Fruit fly (Drosophila melanogaster) whole organism, embryonic: Measurements from ENCODE around the gene CG4338.

Source experiments
- Antp ChIP-seq: fragments of 200-800 bp; sonication (Bioruptor generic); optimal IDR thresholded peaks from 3 replicates; lab custom pipeline; 2016; ENCODE audit warnings: missing biosample characterization, missing genetic modification characterization
- BtbVII ChIP-seq: fragments of 200-800 bp; sonication (Bioruptor generic); optimal IDR thresholded peaks from 3 replicates; lab custom pipeline; 2017; ENCODE audit warnings: missing biosample characterization, mild to moderate bottlenecking, missing genetic modification characterization
- Bteb2 ChIP-seq: fragments of 200-800 bp; sonication (Bioruptor generic); optimal IDR thresholded peaks from 2 replicates; lab custom pipeline; 2016; ENCODE audit warnings: missing biosample characterization, missing genetic modification characterization
- CG10209 ChIP-seq: fragments of 200-800 bp; sonication (Bioruptor generic); optimal IDR thresholded peaks from 3 replicates; lab custom pipeline; 2017; ENCODE audit warnings: missing biosample characterization, mild to moderate bottlenecking, missing genetic modification characterization, missing genetic modification reagents
- CG12769 ChIP-seq: fragments of 200-800 bp; sonication (Bioruptor generic); optimal IDR thresholded peaks from 2 replicates; lab custom pipeline; 2019; ENCODE audit warnings: missing biosample characterization, mild to moderate bottlenecking, missing genetic modification characterization, moderate library complexity
- CG14050 ChIP-seq: fragments of 200-800 bp; sonication (Bioruptor generic); IDR thresholded peaks from 3 replicates; pipeline ENCODE4 v1.3.6; 2022; ENCODE audit warnings: missing biosample characterization, missing genetic modification characterization
- CG15011 ChIP-seq: fragments of 200-800 bp; sonication (Bioruptor generic); optimal IDR thresholded peaks from 3 replicates; lab custom pipeline; 2018; ENCODE audit warnings: missing biosample characterization, mild to moderate bottlenecking, missing genetic modification characterization
- CG15269 ChIP-seq: fragments of 200-800 bp; sonication (Bioruptor generic); optimal IDR thresholded peaks from 2 replicates; lab custom pipeline; 2018; ENCODE audit warnings: missing biosample characterization, mild to moderate bottlenecking, missing genetic modification characterization, moderate library complexity
- CG15514 ChIP-seq: fragments of 200-800 bp; sonication (Bioruptor generic); optimal IDR thresholded peaks from 3 replicates; lab custom pipeline; 2017; ENCODE audit warnings: missing biosample characterization, missing genetic modification characterization, mild to moderate bottlenecking, moderate library complexity, missing genetic modification reagents
- CG1603 ChIP-seq: fragments of 200-800 bp; sonication (Bioruptor generic); optimal IDR thresholded peaks from 2 replicates; lab custom pipeline; 2019; ENCODE audit warnings: missing biosample characterization, mild to moderate bottlenecking, missing genetic modification characterization, moderate library complexity
- CG17361 ChIP-seq: fragments of 200-800 bp; sonication (Bioruptor generic); IDR thresholded peaks from 3 replicates; pipeline ENCODE4 v1.3.6; 2022; ENCODE audit warnings: missing biosample characterization, missing genetic modification characterization
- CG17829 ChIP-seq: fragments of 200-800 bp; optimal IDR thresholded peaks from 2 replicates; lab custom pipeline; 2019; ENCODE audit warnings: missing biosample characterization, mild to moderate bottlenecking, missing genetic modification characterization, moderate library complexity
- CG18011 ChIP-seq: fragments of 200-800 bp; sonication (Bioruptor generic); optimal IDR thresholded peaks from 2 replicates; lab custom pipeline; 2017; ENCODE audit warnings: missing biosample characterization, missing genetic modification characterization, mild to moderate bottlenecking, moderate library complexity, missing genotype
- CG2199 ChIP-seq: fragments of 200-800 bp; sonication (Bioruptor generic); IDR thresholded peaks from 3 replicates; pipeline ENCODE4 v1.3.6; 2022; ENCODE audit warnings: missing biosample characterization, missing genetic modification characterization
- CG3065 ChIP-seq: fragments of 200-800 bp; sonication (Bioruptor generic); optimal IDR thresholded peaks from 2 replicates; lab custom pipeline; 2016; ENCODE audit warnings: missing biosample characterization, missing genetic modification characterization
- CG31365 ChIP-seq: fragments of 200-800 bp; sonication (Bioruptor generic); optimal IDR thresholded peaks from 2 replicates; lab custom pipeline; 2018; ENCODE audit warnings: missing biosample characterization, mild to moderate bottlenecking, missing genetic modification characterization
- CG4730 ChIP-seq: fragments of 200-800 bp; sonication (Bioruptor generic); IDR thresholded peaks from 2 replicates; pipeline ENCODE4 v1.3.6; 2022; ENCODE audit warnings: missing biosample characterization, missing genetic modification characterization
- CG6765 ChIP-seq: fragments of 200-800 bp; sonication (Bioruptor generic); optimal IDR thresholded peaks from 3 replicates; lab custom pipeline; 2017; ENCODE audit warnings: missing biosample characterization, mild to moderate bottlenecking, missing genetic modification characterization
- CG8089 ChIP-seq: fragments of 200-800 bp; sonication (Bioruptor generic); optimal IDR thresholded peaks from 3 replicates; lab custom pipeline; 2016; ENCODE audit warnings: missing biosample characterization, missing genetic modification characterization
- Camta ChIP-seq: fragments of 200-800 bp; sonication (Bioruptor generic); optimal IDR thresholded peaks from 2 replicates; lab custom pipeline; 2016; ENCODE audit warnings: missing biosample characterization, missing genetic modification characterization
- CkIIα-i1 ChIP-seq: fragments of 200-800 bp; sonication (Bioruptor generic); IDR thresholded peaks from 2 replicates; pipeline ENCODE4 v1.3.6; 2022; ENCODE audit warnings: missing biosample characterization, missing genetic modification characterization
- Dip2 ChIP-seq: fragments of 200-800 bp; sonication (Bioruptor generic); IDR thresholded peaks from 2 replicates; pipeline ENCODE4 v1.3.6; 2022; ENCODE audit warnings: missing biosample characterization, missing genetic modification characterization
- Dip3 ChIP-seq: fragments of 200-800 bp; sonication (Bioruptor generic); optimal IDR thresholded peaks from 3 replicates; lab custom pipeline; 2016; ENCODE audit warnings: missing biosample characterization, missing genetic modification characterization
- HLH4C ChIP-seq: fragments of 200-800 bp; sonication (Bioruptor generic); IDR thresholded peaks from 3 replicates; pipeline ENCODE4 v1.3.6; 2022; ENCODE audit warnings: missing biosample characterization, missing genetic modification characterization; ENCODE audit not compliant: partially characterized antibody
- HmgZ ChIP-seq: fragments of 200-800 bp; sonication (Bioruptor generic); optimal IDR thresholded peaks from 2 replicates; lab custom pipeline; 2018; ENCODE audit warnings: missing biosample characterization, mild to moderate bottlenecking, missing genetic modification characterization
- Hr51 ChIP-seq, 2 experiments: fragments of 200-800 bp; sonication (Bioruptor generic); optimal IDR thresholded peaks; 2 replicates in 1 of 2; 3 replicates in 1 of 2; lab custom pipeline; 2016 to 2018; ENCODE audit warnings: missing biosample characterization in 2 of 2, missing genetic modification characterization in 2 of 2, mild to moderate bottlenecking in 1 of 2, moderate library complexity in 1 of 2
- Myb ChIP-seq: fragments of 200-800 bp; sonication (Bioruptor generic); optimal IDR thresholded peaks from 2 replicates; lab custom pipeline; 2016; ENCODE audit warnings: missing biosample characterization, missing genetic modification characterization
- NC2α ChIP-seq: fragments of 200-800 bp; sonication (Bioruptor generic); optimal IDR thresholded peaks from 2 replicates; lab custom pipeline; 2016; ENCODE audit warnings: missing biosample characterization, missing genetic modification characterization
- Optix ChIP-seq: fragments of 200-800 bp; sonication (Bioruptor generic); IDR thresholded peaks from 3 replicates; pipeline ENCODE4 v1.3.6; 2022; ENCODE audit warnings: missing biosample characterization, missing genetic modification characterization
- Side ChIP-seq: fragments of 200-800 bp; sonication (Bioruptor generic); optimal IDR thresholded peaks from 2 replicates; lab custom pipeline; 2016; ENCODE audit warnings: missing biosample characterization, missing genetic modification characterization
- Sry-β ChIP-seq: fragments of 200-800 bp; sonication (Bioruptor generic); optimal IDR thresholded peaks from 2 replicates; lab custom pipeline; 2018; ENCODE audit warnings: missing biosample characterization, mild to moderate bottlenecking, missing genetic modification characterization, moderate library complexity
- Sry-δ ChIP-seq: fragments of 200-800 bp; sonication (Bioruptor generic); optimal IDR thresholded peaks from 2 replicates; lab custom pipeline; 2016; ENCODE audit warnings: missing biosample characterization, missing genetic modification characterization
- ase ChIP-seq: fragments of 200-800 bp; sonication (Bioruptor generic); IDR thresholded peaks from 3 replicates; pipeline ENCODE4 v1.3.6; 2022; ENCODE audit warnings: missing biosample characterization, missing genetic modification characterization
- cad ChIP-seq: fragments of >200 bp; optimal IDR thresholded peaks from 2 replicates; lab custom pipeline; 2017; ENCODE audit warnings: missing biosample characterization, missing genetic modification characterization
- cg ChIP-seq: fragments of 200-800 bp; sonication (Bioruptor generic); optimal IDR thresholded peaks from 3 replicates; lab custom pipeline; 2019; ENCODE audit warnings: missing biosample characterization, mild to moderate bottlenecking, missing genetic modification characterization, moderate library complexity
- danr ChIP-seq: fragments of 200-800 bp; sonication (Bioruptor generic); IDR thresholded peaks from 2 replicates; pipeline ENCODE4 v1.3.6; 2022; ENCODE audit warnings: missing biosample characterization, missing genetic modification characterization
- dpn ChIP-seq, 2 experiments: fragments of 200-800 bp; sonication (Bioruptor generic); optimal IDR thresholded peaks; 3 replicates each; lab custom pipeline; 2016; ENCODE audit warnings: missing biosample characterization in 2 of 2, missing genetic modification characterization in 2 of 2
- gsb-n ChIP-seq: fragments of 200-800 bp; sonication (Bioruptor generic); optimal IDR thresholded peaks from 3 replicates; lab custom pipeline; 2018; ENCODE audit warnings: missing biosample characterization, mild to moderate bottlenecking, missing genetic modification characterization
- gt ChIP-seq: fragments of 200-800 bp; sonication (Bioruptor generic); IDR thresholded peaks from 2 replicates; pipeline ENCODE4 v1.3.6; 2022; ENCODE audit warnings: missing biosample characterization, missing genetic modification characterization
- inv ChIP-seq: fragments of 200-800 bp; sonication (Bioruptor generic); IDR thresholded peaks from 2 replicates; pipeline ENCODE4 v1.3.6; 2022; ENCODE audit warnings: missing biosample characterization, missing genetic modification characterization; ENCODE audit not compliant: partially characterized antibody
- lab ChIP-seq: fragments of 200-800 bp; sonication (Bioruptor generic); optimal IDR thresholded peaks from 3 replicates; lab custom pipeline; 2017; ENCODE audit warnings: missing biosample characterization, missing genetic modification characterization, mild to moderate bottlenecking, moderate library complexity, missing genetic modification reagents
- nerfin-2 ChIP-seq: fragments of 200-800 bp; sonication (Bioruptor generic); IDR thresholded peaks from 2 replicates; pipeline ENCODE4 v1.3.6; 2022; ENCODE audit warnings: missing biosample characterization, missing genetic modification characterization; ENCODE audit not compliant: partially characterized antibody
- pan ChIP-seq, 4 experiments: fragments of >200 bp in 3 of 4; fragments of 200-800 bp in 1 of 4; sonication (Bioruptor generic) in 1 of 4; optimal IDR thresholded peaks in 3 of 4; IDR thresholded peaks in 1 of 4; 2 replicates each; pipeline versions ENCODE4 v1.3.6 to Lab custom; 2017 to 2022; ENCODE audit warnings: missing biosample characterization in 2 of 4, missing genetic modification characterization in 2 of 4, mixed read lengths in 1 of 4
- ro ChIP-seq: fragments of 200-800 bp; sonication (Bioruptor generic); IDR thresholded peaks from 2 replicates; pipeline ENCODE4 v1.3.6; 2022; ENCODE audit warnings: missing biosample characterization, missing genetic modification characterization
- seq ChIP-seq: fragments of 200-800 bp; sonication (Bioruptor generic); IDR thresholded peaks from 2 replicates; pipeline ENCODE4 v1.3.6; 2022; ENCODE audit warnings: missing biosample characterization, missing genetic modification characterization
- sna ChIP-seq: fragments of 200-800 bp; sonication (Bioruptor generic); IDR thresholded peaks from 2 replicates; pipeline ENCODE4 v1.3.6; 2022; ENCODE audit warnings: missing biosample characterization, missing genetic modification characterization; ENCODE audit not compliant: partially characterized antibody
- toy ChIP-seq: fragments of 200-800 bp; sonication (Bioruptor generic); IDR thresholded peaks from 2 replicates; pipeline ENCODE4 v1.3.6; 2022; ENCODE audit warnings: missing biosample characterization, missing genetic modification characterization
- unpg ChIP-seq: fragments of 200-800 bp; sonication (Bioruptor generic); optimal IDR thresholded peaks from 3 replicates; lab custom pipeline; 2018; ENCODE audit warnings: missing biosample characterization, mild to moderate bottlenecking, missing genetic modification characterization, moderate library complexity
- vvl ChIP-seq: fragments of 200-800 bp; sonication (Bioruptor generic); IDR thresholded peaks from 2 replicates; pipeline ENCODE4 v1.3.6; 2022; ENCODE audit warnings: missing biosample characterization, missing genetic modification characterization
- zen2 ChIP-seq: fragments of 200-800 bp; sonication (Bioruptor generic); IDR thresholded peaks from 3 replicates; pipeline ENCODE4 v1.3.6; 2022; ENCODE audit warnings: missing biosample characterization, missing genetic modification characterization; ENCODE audit not compliant: partially characterized antibody

The CG4338 gene

dm6 chr3R:15265406-15266040, 9.8 kb upstream of the CG4338 start, which contains the start of gene ATPsynO (continued):
- TF ChIP-seq CG2199 (GFP tag; lab: Robert Waterston, UW) (no peak), HLH4C (no peak), CG4730 (GFP tag; lab: Robert Waterston, UW) (no peak), lab (GFP tag; lab: Kevin White, UChicago) (no peak), CG3065 (no peak), CG31365 (tag; lab: Kevin White, UChicago) (no peak), Hr51 (GFP tag; optimal IDR thresholded peaks at IDR 0.05; lab: Kevin White, UChicago) (no peak), CG18011 (GFP tag; lab: Kevin White, UChicago) (no peak), dpn (GFP tag; optimal IDR thresholded peaks at IDR 0.05; lab: Kevin White, UChicago) (peak in 1 of 2 experiments; percentile 32), Antp (no peak), Side (GFP tag; lab: Kevin White, UChicago) (no peak), danr (GFP tag; lab: Robert Waterston, UW) (no peak), CG1603 (tag; lab: Kevin White, UChicago) (peak; percentile 79), Camta (GFP tag; lab: Kevin White, UChicago) (no peak), sna (no peak), ase (GFP tag; lab: Robert Waterston, UW) (no peak), CG14050 (no peak), Optix (GFP tag; lab: Robert Waterston, UW) (no peak), CG17361 (GFP tag; lab: Robert Waterston, UW) (no peak), vvl (GFP tag; lab: Robert Waterston, UW) (peak; percentile 18; the same call in 1 of the 2 replicates), gsb-n (tag; lab: Kevin White, UChicago) (no peak), CG8089 (GFP tag; lab: Kevin White, UChicago) (no peak), toy (no peak), Sry-δ (GFP tag; lab: Kevin White, UChicago) (peak; percentile 64), CkIIα-i1 (GFP tag; lab: Robert Waterston, UW) (no peak), Myb (GFP tag; lab: Kevin White, UChicago) (peak; percentile 51), CG15011 (GFP tag; lab: Kevin White, UChicago) (no peak), NC2α (GFP tag; lab: Kevin White, UChicago) (no peak), seq (GFP tag; lab: Robert Waterston, UW) (no peak), BtbVII (GFP tag; lab: Kevin White, UChicago) (no peak), CG15269 (tag; lab: Kevin White, UChicago) (no peak), cad (no peak), CG10209 (no peak), unpg (GFP tag; lab: Kevin White, UChicago) (no peak), zen2 (GFP tag; lab: Robert Waterston, UW) (no peak), gt (GFP tag; lab: Robert Waterston, UW) (no peak), HmgZ (tag; lab: Kevin White, UChicago) (peak; percentile 76), ro (GFP tag; lab: Robert Waterston, UW) (no peak), Sry-β (GFP tag; lab: Kevin White, UChicago) (peak; percentile 86), Dip3 (GFP tag; lab: Kevin White, UChicago) (no peak), CG15514 (GFP tag; lab: Kevin White, UChicago) (peak; percentile 67), inv (GFP tag; lab: Robert Waterston, UW) (no peak), nerfin-2 (no peak), CG17829 (tag; lab: Kevin White, UChicago) (peak; percentile 69), Dip2 (GFP tag; lab: Robert Waterston, UW) (no peak), Bteb2 (GFP tag; lab: Kevin White, UChicago) (no peak), CG12769 (tag; lab: Kevin White, UChicago) (no peak), cg (GFP tag; lab: Kevin White, UChicago) (no peak), CG6765 (GFP tag; lab: Kevin White, UChicago) (no peak), pan (optimal IDR thresholded peaks at IDR 0.05; lab: Kevin White, UChicago) (no peak), pan (GFP tag; optimal IDR thresholded peaks at IDR 0.05 in 1 of 2, IDR thresholded peaks at IDR 0.05 in 1 of 2) (no peak)
